Worm (Caenorhabditis elegans) whole organism, late embryonic: ENCODE measurements around the gene dhs-29.
A peak's percentile ranks its signal among the peaks of the same experiment; 100 is the strongest.

Source experiments
- C08G9.2 ChIP-seq: sonication (generic microtip); optimal IDR thresholded peaks from 2 replicates; lab custom pipeline; 2016; ENCODE audit warnings: mild to moderate bottlenecking, missing genetic modification characterization, moderate library complexity, missing compliant biosample characterization
- C38D4.7 ChIP-seq: fragments of 200-800 bp; sonication (Bioruptor generic); optimal IDR thresholded peaks from 2 replicates; lab custom pipeline; 2018; ENCODE audit warnings: mild to moderate bottlenecking, missing genetic modification characterization, moderate library complexity, missing compliant biosample characterization
- T23F11.4 ChIP-seq: fragments of 200-800 bp; sonication (Bioruptor generic); optimal IDR thresholded peaks from 2 replicates; lab custom pipeline; 2018; ENCODE audit warnings: mild to moderate bottlenecking, missing genetic modification characterization, missing compliant biosample characterization
- ceh-14 ChIP-seq: sonication (generic microtip); optimal IDR thresholded peaks from 2 replicates; lab custom pipeline; 2016; ENCODE audit warnings: missing genotype, missing genetic modification characterization, missing compliant biosample characterization
- ceh-19 ChIP-seq: fragments of 200-800 bp; sonication (Bioruptor generic); optimal IDR thresholded peaks from 2 replicates; lab custom pipeline; 2018; ENCODE audit warnings: mild to moderate bottlenecking, missing genetic modification characterization, missing compliant biosample characterization
- ceh-22 ChIP-seq: sonication (generic microtip); optimal IDR thresholded peaks from 2 replicates; lab custom pipeline; 2017; ENCODE audit warnings: missing biosample characterization, missing genetic modification characterization
- dve-1 ChIP-seq: sonication (generic microtip); optimal IDR thresholded peaks from 2 replicates; lab custom pipeline; 2017; ENCODE audit warnings: antibody characterized with exemption, mild to moderate bottlenecking, missing genetic modification characterization, missing compliant biosample characterization
- elt-4 ChIP-seq: sonication (generic microtip); optimal IDR thresholded peaks from 2 replicates; lab custom pipeline; 2016; ENCODE audit warnings: missing genetic modification characterization, missing compliant biosample characterization
- fkh-10 ChIP-seq: fragments of 150-350 bp; optimal IDR thresholded peaks from 2 replicates; lab custom pipeline; 2014; ENCODE audit warnings: missing biosample characterization, missing genetic modification reagents, missing genetic modification characterization
- lin-11 ChIP-seq: fragments of 200-800 bp; sonication (Bioruptor generic); optimal IDR thresholded peaks from 2 replicates; lab custom pipeline; 2018; ENCODE audit warnings: mild to moderate bottlenecking, missing genetic modification characterization, missing compliant biosample characterization
- nfya-1 ChIP-seq: sonication (generic microtip); optimal IDR thresholded peaks from 2 replicates; lab custom pipeline; 2017; ENCODE audit warnings: missing genetic modification characterization, mild to moderate bottlenecking, missing compliant biosample characterization, antibody characterized with exemption, moderate library complexity
- pag-3 ChIP-seq: sonication (generic microtip); optimal IDR thresholded peaks from 2 replicates; lab custom pipeline; 2016; ENCODE audit warnings: missing compliant biosample characterization, missing genetic modification characterization, borderline replicate concordance
- pax-1 ChIP-seq: fragments of 150-350 bp; optimal IDR thresholded peaks from 2 replicates; lab custom pipeline; 2014; ENCODE audit warnings: missing biosample characterization, missing genetic modification characterization
- pha-2 ChIP-seq: sonication (generic microtip); optimal IDR thresholded peaks from 2 replicates; lab custom pipeline; 2017; ENCODE audit warnings: mild to moderate bottlenecking, missing genetic modification characterization, missing compliant biosample characterization
- ref-2 ChIP-seq: sonication (generic microtip); optimal IDR thresholded peaks from 2 replicates; lab custom pipeline; 2016; ENCODE audit warnings: missing genetic modification characterization, missing compliant biosample characterization
- rnt-1 ChIP-seq: sonication (generic microtip); optimal IDR thresholded peaks from 2 replicates; lab custom pipeline; 2016; ENCODE audit warnings: missing genetic modification characterization, missing compliant biosample characterization
- sox-4 ChIP-seq: sonication (generic microtip); optimal IDR thresholded peaks from 2 replicates; lab custom pipeline; 2017; ENCODE audit warnings: mild to moderate bottlenecking, missing genetic modification characterization, inconsistent platforms, missing compliant biosample characterization
- unc-3 ChIP-seq, 2 experiments: fragments of 200-800 bp in 1 of 2; sonication (Bioruptor generic) in 1 of 2; sonication (generic microtip) in 1 of 2; conservative IDR thresholded peaks in 1 of 2; optimal IDR thresholded peaks in 1 of 2; 2 replicates each; pipeline versions ENCODE4 v1.3.6 to Lab custom; 2016 to 2022; ENCODE audit warnings: missing compliant biosample characterization in 2 of 2, missing genetic modification characterization in 2 of 2, missing genetic modification reagents in 1 of 2
- unc-55 ChIP-seq: sonication (generic microtip); optimal IDR thresholded peaks from 2 replicates; lab custom pipeline; 2017; ENCODE audit warnings: missing biosample characterization, missing genetic modification reagents, missing genetic modification characterization

Gene dhs-29

ce11 chrX:7636037-7636436, 28.7 kb downstream of the dhs-29 start:
- TF ChIP-seq ceh-19 (GFP tag; lab: Kevin White, UChicago) (no peak), rnt-1 (no peak), unc-55 (GFP tag; lab: Kevin White, UChicago) (peak; percentile 68)

- TF ChIP-seq C38D4.7 (GFP tag; lab: Kevin White, UChicago) (no peak), fkh-10 (GFP tag; lab: Kevin White, UChicago) (no peak), ceh-22 (no peak), lin-11 (no peak), unc-3 (GFP tag; conservative IDR thresholded peaks at IDR 0.05; lab: Robert Waterston, UW) (no peak), unc-3 (tag; optimal IDR thresholded peaks at IDR 0.05; lab: Kevin White, UChicago) (no peak), pha-2 (no peak), pax-1 (tag; lab: Kevin White, UChicago) (no peak), rnt-1 (no peak), C08G9.2 (tag; lab: Kevin White, UChicago) (no peak)
Observed at ce11 chrX:7627351-7627750, 37.4 kb downstream of the dhs-29 start, which contains the start of gene nlp-61. TSS of gene nlp-61 (plus strand) at chrX:7627651.

- no peak for TF ChIP-seq ceh-14
- TF ChIP-seq sox-4 (tag; lab: Kevin White, UChicago): no peak
- no peak for TF ChIP-seq elt-4
- TF ChIP-seq rnt-1: no peak
- TF ChIP-seq T23F11.4 (GFP tag; lab: Kevin White, UChicago): no peak
- no peak for TF ChIP-seq dve-1
- TF ChIP-seq unc-55 (GFP tag; lab: Kevin White, UChicago): no peak
- no peak for TF ChIP-seq pag-3 (tag; lab: Kevin White, UChicago)
- TF ChIP-seq ref-2 (tag; lab: Kevin White, UChicago): no peak
- no peak for TF ChIP-seq nfya-1 (tag; lab: Kevin White, UChicago)
Observed at ce11 chrX:7614466-7614865, 50.3 kb downstream of the dhs-29 start.
